Fruit fly (Drosophila melanogaster): ENCODE measurements around the gene Hexo1.

Gene Hexo1

dm6 chr3L:4304244-4304959, 16.0 kb downstream of the Hexo1 start:
- TF ChIP-seq CG11902 (GFP tag; optimal IDR thresholded peaks at IDR 0.05) (peak; percentile 75), CG9139 (GFP tag; optimal IDR thresholded peaks at IDR 0.05) (peak; percentile 39), CG8319 (GFP tag; optimal IDR thresholded peaks at IDR 0.05) (peak; percentile 70), spab (GFP tag; optimal IDR thresholded peaks at IDR 0.05) (peak; percentile 69), Eip93F (GFP tag; optimal IDR thresholded peaks at IDR 0.05) (peak; percentile 58), cyc (GFP tag; optimal IDR thresholded peaks at IDR 0.05) (peak; percentile 80), CG1621 (tag; optimal IDR thresholded peaks at IDR 0.05) (peak; percentile 63), achi (GFP tag; optimal IDR thresholded peaks at IDR 0.05) (peak; percentile 88), CG6792 (GFP tag; optimal IDR thresholded peaks at IDR 0.05) (peak; percentile 86), lz (GFP tag; optimal IDR thresholded peaks at IDR 0.05) (peak; percentile 88), CG4318 (GFP tag; optimal IDR thresholded peaks at IDR 0.05) (peak; percentile 82), CG7368 (GFP tag; optimal IDR thresholded peaks at IDR 0.05) (peak; percentile 79), CG31627 (GFP tag; optimal IDR thresholded peaks at IDR 0.05) (peak; percentile 87), CG8119 (GFP tag; IDR thresholded peaks at IDR 0.05) (peak; percentile 97), CG3919 (GFP tag; optimal IDR thresholded peaks at IDR 0.05) (peak; percentile 92), Sox15 (GFP tag; optimal IDR thresholded peaks at IDR 0.05) (peak; percentile 47), svp (GFP tag) (peak; percentile 93), CG6854 (GFP tag; optimal IDR thresholded peaks at IDR 0.05) (peak; percentile 92), CG11762 (GFP tag; optimal IDR thresholded peaks at IDR 0.05; ENCODE audit: insufficient read depth) (peak; percentile 76), acj6 (GFP tag; optimal IDR thresholded peaks at IDR 0.05) (peak; percentile 85), CG6808 (GFP tag; optimal IDR thresholded peaks at IDR 0.05) (peak; percentile 50), pdm3 (GFP tag; optimal IDR thresholded peaks at IDR 0.05) (peak; percentile 90), Sox14 (GFP tag; optimal IDR thresholded peaks at IDR 0.05) (peak; percentile 89), CG6276 (GFP tag; optimal IDR thresholded peaks at IDR 0.05) (peak; percentile 92), Hr39 (GFP tag; optimal IDR thresholded peaks at IDR 0.05) (peak; percentile 89), CG8632 (GFP tag; optimal IDR thresholded peaks at IDR 0.05) (peak; percentile 84), Smox (GFP tag; optimal IDR thresholded peaks at IDR 0.05) (peak; percentile 90), Eip75B (GFP tag; optimal IDR thresholded peaks at IDR 0.05) (peak; percentile 89), esn (GFP tag; optimal IDR thresholded peaks at IDR 0.05) (peak; percentile 90), dsx (GFP tag; optimal IDR thresholded peaks at IDR 0.05; ENCODE audit: poor library complexity, severe bottlenecking) (peak; percentile 73), vri (GFP tag; optimal IDR thresholded peaks at IDR 0.05) (peak; percentile 63), Ets96B (tag; optimal IDR thresholded peaks at IDR 0.05) (peak; percentile 74), ss (GFP tag; optimal IDR thresholded peaks at IDR 0.05) (peak; percentile 53 to 80), Met (GFP tag; optimal IDR thresholded peaks at IDR 0.05) (peak; percentile 91), CG6163 (GFP tag; IDR thresholded peaks at IDR 0.05) (peak; percentile 96), CG32006 (GFP tag; optimal IDR thresholded peaks at IDR 0.05) (peak; percentile 93), Sox102F (GFP tag; optimal IDR thresholded peaks at IDR 0.05) (peak; percentile 81), CG10669 (GFP tag; optimal IDR thresholded peaks at IDR 0.05) (peak; percentile 79), CG34406 (GFP tag; optimal IDR thresholded peaks at IDR 0.05) (peak; percentile 83), OdsH (GFP tag; optimal IDR thresholded peaks at IDR 0.05) (peak; percentile 88), CG3032 (tag; optimal IDR thresholded peaks at IDR 0.05) (peak; percentile 64), CG11294 (GFP tag; IDR thresholded peaks at IDR 0.05) (peak; percentile 82), fd85E (GFP tag; optimal IDR thresholded peaks at IDR 0.05) (no peak), Hr38 (GFP tag; optimal IDR thresholded peaks at IDR 0.05) (peak; percentile 48), CG10631 (GFP tag; optimal IDR thresholded peaks at IDR 0.05) (peak; percentile 84), Blimp-1 (GFP tag; optimal IDR thresholded peaks at IDR 0.05) (peak; percentile 100), topi (GFP tag; optimal IDR thresholded peaks at IDR 0.05) (peak; percentile 87), Ets21C (GFP tag; optimal IDR thresholded peaks at IDR 0.05) (peak; percentile 70), Lpt (GFP tag; optimal IDR thresholded peaks at IDR 0.05) (peak; percentile 92), dac (GFP tag; optimal IDR thresholded peaks at IDR 0.05) (peak; percentile 81)

Data from whole organism, prepupa.